Fruit fly (Drosophila melanogaster) whole organism, embryonic: ENCODE data around the gene CG31404.

ENCODE experiments used
- CG10321 ChIP-seq: fragments of 200-800 bp; sonication (Bioruptor generic); IDR thresholded peaks from 2 replicates; pipeline ENCODE4 v1.3.6; 2022; ENCODE audit warnings: missing biosample characterization, missing genetic modification characterization
- CG10979 ChIP-seq: fragments of 200-800 bp; sonication (Bioruptor generic); optimal IDR thresholded peaks from 2 replicates; lab custom pipeline; 2018; ENCODE audit warnings: missing biosample characterization, mild to moderate bottlenecking, missing genetic modification characterization, moderate library complexity
- CG11695 ChIP-seq: fragments of 200-800 bp; sonication (Bioruptor generic); IDR thresholded peaks from 3 replicates; pipeline ENCODE4 v1.3.6; 2022; ENCODE audit warnings: missing biosample characterization, missing genetic modification characterization
- CG12071 ChIP-seq: fragments of 200-800 bp; sonication (Bioruptor generic); optimal IDR thresholded peaks from 3 replicates; lab custom pipeline; 2018; ENCODE audit warnings: missing biosample characterization, mild to moderate bottlenecking, missing genetic modification characterization
- CG12744 ChIP-seq: fragments of 200-800 bp; sonication (Bioruptor generic); optimal IDR thresholded peaks from 2 replicates; lab custom pipeline; 2016; ENCODE audit warnings: missing biosample characterization, missing genetic modification characterization
- CG15514 ChIP-seq: fragments of 200-800 bp; sonication (Bioruptor generic); optimal IDR thresholded peaks from 3 replicates; lab custom pipeline; 2017; ENCODE audit warnings: missing biosample characterization, missing genetic modification characterization, mild to moderate bottlenecking, moderate library complexity, missing genetic modification reagents
- CG17359 ChIP-seq: fragments of 200-800 bp; sonication (Bioruptor generic); optimal IDR thresholded peaks from 3 replicates; lab custom pipeline; 2018; ENCODE audit warnings: missing biosample characterization, mild to moderate bottlenecking, missing genetic modification characterization, moderate library complexity
- CG4730 ChIP-seq: fragments of 200-800 bp; sonication (Bioruptor generic); IDR thresholded peaks from 2 replicates; pipeline ENCODE4 v1.3.6; 2022; ENCODE audit warnings: missing biosample characterization, missing genetic modification characterization
- CG6765 ChIP-seq: fragments of 200-800 bp; sonication (Bioruptor generic); optimal IDR thresholded peaks from 3 replicates; lab custom pipeline; 2017; ENCODE audit warnings: missing biosample characterization, mild to moderate bottlenecking, missing genetic modification characterization
- CG6854 ChIP-seq: fragments of 200-800 bp; sonication (Bioruptor generic); optimal IDR thresholded peaks from 3 replicates; lab custom pipeline; 2017; ENCODE audit warnings: missing biosample characterization, mild to moderate bottlenecking, missing genetic modification characterization
- CG7357 ChIP-seq: fragments of 200-800 bp; sonication (Bioruptor generic); IDR thresholded peaks from 3 replicates; pipeline ENCODE4 v1.3.6; 2022; ENCODE audit warnings: missing biosample characterization, missing genetic modification characterization
- CG7556 ChIP-seq: fragments of 200-800 bp; sonication (Bioruptor generic); optimal IDR thresholded peaks from 2 replicates; lab custom pipeline; 2017; ENCODE audit warnings: missing biosample characterization, mild to moderate bottlenecking, missing genetic modification characterization
- CG8359 ChIP-seq: fragments of 200-800 bp; sonication (Bioruptor generic); optimal IDR thresholded peaks from 2 replicates; lab custom pipeline; 2017; ENCODE audit warnings: missing biosample characterization, mild to moderate bottlenecking, missing genetic modification characterization, borderline replicate concordance
- CG9876 ChIP-seq: fragments of 200-800 bp; sonication (Bioruptor generic); optimal IDR thresholded peaks from 2 replicates; lab custom pipeline; 2016; ENCODE audit warnings: missing biosample characterization, missing genetic modification characterization
- CHES-1-like ChIP-seq: fragments of 200-800 bp; sonication (Bioruptor generic); optimal IDR thresholded peaks from 2 replicates; lab custom pipeline; 2016; ENCODE audit warnings: missing biosample characterization, missing genetic modification characterization
- Chrac-16 ChIP-seq: fragments of 200-800 bp; sonication (Bioruptor generic); optimal IDR thresholded peaks from 3 replicates; lab custom pipeline; 2016; ENCODE audit warnings: missing biosample characterization, missing genetic modification characterization
- Dbx ChIP-seq: fragments of 200-800 bp; sonication (Bioruptor generic); IDR thresholded peaks from 3 replicates; pipeline ENCODE4 v1.3.6; 2022; ENCODE audit warnings: missing biosample characterization, missing genetic modification characterization
- Deaf1 ChIP-seq: fragments of 200-800 bp; optimal IDR thresholded peaks from 3 replicates; lab custom pipeline; 2019; ENCODE audit warnings: missing biosample characterization, mild to moderate bottlenecking, missing genetic modification characterization, moderate library complexity
- Dip2 ChIP-seq: fragments of 200-800 bp; sonication (Bioruptor generic); IDR thresholded peaks from 2 replicates; pipeline ENCODE4 v1.3.6; 2022; ENCODE audit warnings: missing biosample characterization, missing genetic modification characterization
- Dip3 ChIP-seq: fragments of 200-800 bp; sonication (Bioruptor generic); optimal IDR thresholded peaks from 3 replicates; lab custom pipeline; 2016; ENCODE audit warnings: missing biosample characterization, missing genetic modification characterization
- Eip74EF ChIP-seq, 2 experiments: fragments of 200-800 bp in 1 of 2; fragments of >200 bp in 1 of 2; sonication (Bioruptor generic) in 1 of 2; optimal IDR thresholded peaks; 2 replicates each; lab custom pipeline; 2017 to 2019; ENCODE audit warnings: missing biosample characterization in 2 of 2, missing genetic modification characterization in 2 of 2, mild to moderate bottlenecking in 1 of 2, moderate library complexity in 1 of 2
- Fer1 ChIP-seq: fragments of 200-800 bp; sonication (Bioruptor generic); optimal IDR thresholded peaks from 2 replicates; lab custom pipeline; 2017; ENCODE audit warnings: missing biosample characterization, mild to moderate bottlenecking, missing genetic modification characterization
- Fer3 ChIP-seq: fragments of 200-800 bp; sonication (Bioruptor generic); optimal IDR thresholded peaks from 2 replicates; lab custom pipeline; 2018; ENCODE audit warnings: missing biosample characterization, mild to moderate bottlenecking, missing genetic modification characterization, moderate library complexity
- Gsc ChIP-seq: fragments of 200-800 bp; sonication (Bioruptor generic); IDR thresholded peaks from 2 replicates; pipeline ENCODE4 v1.3.6; 2022; ENCODE audit warnings: missing biosample characterization, missing genetic modification characterization
- Hr39 ChIP-seq: fragments of >200 bp; optimal IDR thresholded peaks from 2 replicates; lab custom pipeline; 2017
- Jarid2 ChIP-seq: fragments of 200-800 bp; sonication (Bioruptor generic); optimal IDR thresholded peaks from 3 replicates; lab custom pipeline; 2017; ENCODE audit warnings: mild to moderate bottlenecking, missing biosample characterization, missing genetic modification reagents, missing genetic modification characterization
- NK7.1 ChIP-seq: fragments of 200-800 bp; sonication (Bioruptor generic); optimal IDR thresholded peaks from 3 replicates; lab custom pipeline; 2016; ENCODE audit warnings: missing biosample characterization, missing genetic modification characterization
- Ptx1 ChIP-seq: fragments of 200-800 bp; sonication (Bioruptor generic); IDR thresholded peaks from 2 replicates; pipeline ENCODE4 v1.3.6; 2022; ENCODE audit warnings: missing biosample characterization, missing genetic modification characterization
- YL-1 ChIP-seq: fragments of 200-800 bp; sonication (Bioruptor generic); optimal IDR thresholded peaks from 3 replicates; lab custom pipeline; 2017; ENCODE audit warnings: missing biosample characterization, mild to moderate bottlenecking, missing genetic modification characterization
- amos ChIP-seq: fragments of 200-800 bp; sonication (Bioruptor generic); IDR thresholded peaks from 2 replicates; pipeline ENCODE4 v1.3.6; 2022; ENCODE audit warnings: missing biosample characterization, missing genetic modification characterization; ENCODE audit not compliant: partially characterized antibody
- ash1 ChIP-seq: fragments of 200-800 bp; sonication (Bioruptor generic); optimal IDR thresholded peaks from 2 replicates; lab custom pipeline; 2018; ENCODE audit warnings: missing biosample characterization, mild to moderate bottlenecking, missing genetic modification characterization
- cato ChIP-seq: fragments of 200-800 bp; sonication (Bioruptor generic); optimal IDR thresholded peaks from 2 replicates; lab custom pipeline; 2016; ENCODE audit warnings: missing biosample characterization, missing genetic modification characterization, borderline replicate concordance
- ci ChIP-seq: fragments of 200-800 bp; sonication (Bioruptor generic); IDR thresholded peaks from 3 replicates; pipeline ENCODE4 v1.3.6; 2022; ENCODE audit warnings: missing biosample characterization, missing genetic modification characterization
- croc ChIP-seq: fragments of 200-800 bp; sonication (Bioruptor generic); conservative IDR thresholded peaks from 3 replicates; pipeline ENCODE4 v1.3.6; 2022; ENCODE audit warnings: missing biosample characterization, missing genetic modification characterization
- dm ChIP-seq: fragments of 200-800 bp; sonication (Bioruptor generic); optimal IDR thresholded peaks from 3 replicates; lab custom pipeline; 2016; ENCODE audit warnings: missing biosample characterization, missing genetic modification characterization
- dpn ChIP-seq, 2 experiments: fragments of 200-800 bp; sonication (Bioruptor generic); optimal IDR thresholded peaks; 3 replicates each; lab custom pipeline; 2016; ENCODE audit warnings: missing biosample characterization in 2 of 2, missing genetic modification characterization in 2 of 2
- fu2 ChIP-seq: fragments of 200-800 bp; sonication (Bioruptor generic); optimal IDR thresholded peaks from 2 replicates; lab custom pipeline; 2016; ENCODE audit warnings: missing biosample characterization, missing genetic modification characterization
- h ChIP-seq: fragments of >200 bp; optimal IDR thresholded peaks from 2 replicates; lab custom pipeline; 2017
- jigr1 ChIP-seq: fragments of 200-800 bp; sonication (Bioruptor generic); IDR thresholded peaks from 3 replicates; pipeline ENCODE4 v1.3.6; 2022; ENCODE audit warnings: missing biosample characterization, missing genetic modification characterization
- klu ChIP-seq: fragments of 200-800 bp; sonication (Bioruptor generic); IDR thresholded peaks from 2 replicates; pipeline ENCODE4 v1.3.6; 2022; ENCODE audit warnings: missing biosample characterization, missing genetic modification characterization
- nerfin-1 ChIP-seq: fragments of 200-800 bp; sonication (Bioruptor generic); optimal IDR thresholded peaks from 3 replicates; lab custom pipeline; 2019; ENCODE audit warnings: missing biosample characterization, mild to moderate bottlenecking, missing genetic modification characterization, moderate library complexity
- oc ChIP-seq: fragments of 200-800 bp; sonication (Bioruptor generic); optimal IDR thresholded peaks from 2 replicates; lab custom pipeline; 2018; ENCODE audit warnings: missing biosample characterization, mild to moderate bottlenecking, missing genetic modification characterization, moderate library complexity
- onecut ChIP-seq: fragments of 200-800 bp; sonication (Bioruptor generic); IDR thresholded peaks from 2 replicates; pipeline ENCODE4 v1.3.6; 2022; ENCODE audit warnings: missing biosample characterization, missing genetic modification characterization
- prd ChIP-seq, 3 experiments: fragments of >200 bp in 2 of 3; fragments of 200-800 bp in 1 of 3; sonication (Bioruptor generic) in 1 of 3; optimal IDR thresholded peaks in 2 of 3; IDR thresholded peaks in 1 of 3; 2 replicates in 2 of 3; 3 replicates in 1 of 3; pipeline versions ENCODE4 v1.3.6 to Lab custom; 2017 to 2022; ENCODE audit warnings: missing biosample characterization in 1 of 3, missing genetic modification characterization in 1 of 3
- schlank ChIP-seq: fragments of 200-800 bp; sonication (Bioruptor generic); optimal IDR thresholded peaks from 2 replicates; lab custom pipeline; 2018; ENCODE audit warnings: missing biosample characterization, mild to moderate bottlenecking, missing genetic modification characterization
- sens ChIP-seq: fragments of 200-800 bp; sonication (Bioruptor generic); peaks from one replicate; lab custom pipeline; 2016; ENCODE audit warnings: missing biosample characterization, missing genetic modification characterization
- sens-2 ChIP-seq: fragments of 200-800 bp; sonication (Bioruptor generic); IDR thresholded peaks from 2 replicates; pipeline ENCODE4 v1.3.6; 2022; ENCODE audit warnings: missing biosample characterization, missing genetic modification characterization
- shn ChIP-seq: fragments of 200-800 bp; sonication (Bioruptor generic); optimal IDR thresholded peaks from 3 replicates; lab custom pipeline; 2016; ENCODE audit warnings: missing biosample characterization, missing genetic modification characterization
- tap ChIP-seq: fragments of 200-800 bp; optimal IDR thresholded peaks from 3 replicates; lab custom pipeline; 2019; ENCODE audit warnings: missing biosample characterization, mild to moderate bottlenecking, missing genetic modification characterization, moderate library complexity
- z ChIP-seq: fragments of 200-800 bp; sonication (Bioruptor generic); IDR thresholded peaks from 3 replicates; pipeline ENCODE4 v1.3.6; 2022; ENCODE audit warnings: missing biosample characterization, missing genetic modification characterization
- zfh1 ChIP-seq: fragments of 200-800 bp; sonication (Bioruptor generic); IDR thresholded peaks from 3 replicates; pipeline ENCODE4 v1.3.6; 2022; ENCODE audit warnings: missing biosample characterization, missing genetic modification characterization

CG31404 gene

dm6 chr3R:19403096-19403515 lies 27.3 kb upstream of the CG31404 start, which contains the start of the genes Ino80 and Aptx (continued):
- TF ChIP-seq CHES-1-like (peak; percentile 96), sens (peak; percentile 98), CG7357 (GFP tag; lab: Robert Waterston, UW) (peak; percentile 86), z (peak; percentile 49; the same call in 1 of the 3 replicates), onecut (GFP tag; lab: Robert Waterston, UW) (peak; percentile 70), ash1 (GFP tag; lab: Kevin White, UChicago) (peak; percentile 50), zfh1 (GFP tag; lab: Robert Waterston, UW) (peak; percentile 95), Eip74EF (GFP tag; optimal IDR thresholded peaks at IDR 0.05; lab: Kevin White, UChicago) (no peak), schlank (tag; lab: Kevin White, UChicago) (peak; percentile 59), CG10321 (peak; percentile 28; the same call in 1 of the 2 replicates), ci (GFP tag; lab: Robert Waterston, UW) (peak; percentile 84), fu2 (peak; percentile 94), croc (peak; percentile 89), CG4730 (GFP tag; lab: Robert Waterston, UW) (peak; percentile 92), Fer1 (GFP tag; lab: Kevin White, UChicago) (no peak), NK7.1 (peak; percentile 82), Fer3 (tag; lab: Kevin White, UChicago) (peak; percentile 91), oc (tag; lab: Kevin White, UChicago) (no peak), CG12071 (GFP tag; lab: Kevin White, UChicago) (peak; percentile 67), CG6765 (GFP tag; lab: Kevin White, UChicago) (peak; percentile 74), sens-2 (peak; percentile 83), CG15514 (GFP tag; lab: Kevin White, UChicago) (peak; percentile 97), CG7556 (GFP tag; lab: Kevin White, UChicago) (peak; percentile 92), tap (tag; lab: Kevin White, UChicago) (peak; percentile 83), Dip2 (GFP tag; lab: Robert Waterston, UW) (peak; percentile 49), CG6854 (GFP tag; lab: Kevin White, UChicago) (peak; percentile 71), h (no peak), CG12744 (GFP tag; lab: Kevin White, UChicago) (peak; percentile 87), Gsc (GFP tag; lab: Robert Waterston, UW) (peak; percentile 75), dpn (GFP tag; optimal IDR thresholded peaks at IDR 0.05; lab: Kevin White, UChicago) (peak; percentile 91 to 97), dm (GFP tag; lab: Kevin White, UChicago) (peak; percentile 86), amos (GFP tag; lab: Robert Waterston, UW) (peak; percentile 97), CG17359 (peak; percentile 93), cato (GFP tag; lab: Kevin White, UChicago) (peak; percentile 93), jigr1 (peak; percentile 84; the same call in 2 of the 3 replicates), Dip3 (GFP tag; lab: Kevin White, UChicago) (peak; percentile 94), Jarid2 (peak; percentile 58), shn (peak; percentile 94), Ptx1 (GFP tag; lab: Robert Waterston, UW) (peak; percentile 97), CG9876 (GFP tag; lab: Kevin White, UChicago) (peak; percentile 86), Dbx (peak; percentile 97), YL-1 (peak; percentile 78), nerfin-1 (tag; lab: Kevin White, UChicago) (no peak), prd (optimal IDR thresholded peaks at IDR 0.05; lab: Kevin White, UChicago) (no peak), prd (GFP tag; IDR thresholded peaks at IDR 0.05; lab: Robert Waterston, UW) (peak; percentile 96), CG8359 (GFP tag; lab: Kevin White, UChicago) (peak; percentile 41), CG11695 (GFP tag; lab: Robert Waterston, UW) (peak; percentile 88), CG10979 (tag; lab: Kevin White, UChicago) (peak; percentile 92), Hr39 (lab: Kevin White, UChicago) (no peak), Chrac-16 (GFP tag; lab: Kevin White, UChicago) (peak; percentile 97), Deaf1 (tag; lab: Kevin White, UChicago) (no peak), klu (peak; percentile 94)
